Worm (Caenorhabditis elegans) whole organism, L4 larva: ENCODE results near the gene F43D2.3.

ENCODE experiments used
- ces-1 ChIP-seq: fragments of 150-350 bp; sonication (generic microtip); optimal IDR thresholded peaks from 4 replicates; lab custom pipeline; 2014; ENCODE audit warnings: missing biosample characterization, missing genetic modification reagents, missing genetic modification characterization
- nhr-28 ChIP-seq: fragments of 150-350 bp; optimal IDR thresholded peaks from 2 replicates; lab custom pipeline; 2014; ENCODE audit warnings: missing biosample characterization, missing genetic modification characterization
- zag-1 ChIP-seq: fragments of 150-350 bp; optimal IDR thresholded peaks from 2 replicates; lab custom pipeline; 2014; ENCODE audit warnings: missing biosample characterization, missing genetic modification characterization

DNA sequence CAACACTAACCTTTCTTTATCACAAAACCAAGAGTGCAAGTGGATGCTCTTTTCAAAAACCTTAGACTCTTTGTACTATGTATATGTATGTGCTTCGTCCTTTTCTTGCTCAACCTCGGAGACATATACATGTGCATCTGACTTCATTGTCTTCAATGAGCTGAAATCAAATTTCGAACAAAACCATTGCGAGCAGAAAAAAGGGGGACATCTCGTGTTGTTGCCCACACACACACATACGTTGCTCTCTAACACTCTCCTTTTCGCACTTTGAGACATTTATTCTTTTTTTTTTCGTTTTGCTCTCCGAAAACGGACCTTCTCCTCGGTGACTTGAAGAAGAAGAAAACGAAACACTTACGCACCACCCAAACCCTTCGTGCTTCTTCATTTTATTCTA, 11.4 kb upstream of the F43D2.3 start:
- TF ChIP-seq ces-1 (GFP tag; lab: Kevin White, UChicago) (peak; percentile 54), zag-1 (tag; lab: Kevin White, UChicago) (no peak), nhr-28 (tag; lab: Kevin White, UChicago) (no peak)
